Fruit fly (Drosophila melanogaster): ENCODE data around the gene ex.

ex gene

dm6 chr2L:414593-415399 is 16.2 kb upstream of the ex start, which contains the start of the genes AP-2alpha and ebi (continued):
- TF ChIP-seq CG12744 (GFP tag; optimal IDR thresholded peaks at IDR 0.05), result peak; percentile 90
- no peak for TF ChIP-seq run (tag; optimal IDR thresholded peaks at IDR 0.05)
- peak; percentile 78 for TF ChIP-seq CG7556 (GFP tag; optimal IDR thresholded peaks at IDR 0.05)
- peak; percentile 88 for TF ChIP-seq CG7372 (GFP tag; IDR thresholded peaks at IDR 0.05)
- TF ChIP-seq Fer2 (tag; optimal IDR thresholded peaks at IDR 0.05), result peak; percentile 67
- peak; percentile 84 for TF ChIP-seq CG34422 (GFP tag; IDR thresholded peaks at IDR 0.05)
- TF ChIP-seq CG9797 (GFP tag; optimal IDR thresholded peaks at IDR 0.05), result peak; percentile 92
- TF ChIP-seq Aef1 (GFP tag; IDR thresholded peaks at IDR 0.05), result peak; percentile 92
- peak; percentile 96 for TF ChIP-seq fu2 (GFP tag; optimal IDR thresholded peaks at IDR 0.05)
- TF ChIP-seq Lpt (GFP tag; optimal IDR thresholded peaks at IDR 0.05), result no peak
- no peak for TF ChIP-seq CG1832 (GFP tag; optimal IDR thresholded peaks at IDR 0.05)
- TF ChIP-seq CG43689 (GFP tag; IDR thresholded peaks at IDR 0.05), result peak; percentile 63; the same call in 1 of the 2 replicates
- TF ChIP-seq CG4282 (GFP tag; optimal IDR thresholded peaks at IDR 0.05), result peak; percentile 91
- peak; percentile 89 for TF ChIP-seq tin (GFP tag; optimal IDR thresholded peaks at IDR 0.05)
- peak; percentile 95 for TF ChIP-seq NC2β (GFP tag; optimal IDR thresholded peaks at IDR 0.05)
- peak; percentile 69 for TF ChIP-seq Ada2b (GFP tag; IDR thresholded peaks at IDR 0.05)
- peak; percentile 79 for TF ChIP-seq Max (GFP tag; optimal IDR thresholded peaks at IDR 0.05)
- TF ChIP-seq Gsc (GFP tag; IDR thresholded peaks at IDR 0.05), result peak; percentile 76
- TF ChIP-seq vfl (GFP tag; optimal IDR thresholded peaks at IDR 0.05), result peak; percentile 84
- TF ChIP-seq CG34376 (GFP tag; optimal IDR thresholded peaks at IDR 0.05), result peak; percentile 67
- peak; percentile 77 for TF ChIP-seq Taf1 (GFP tag; IDR thresholded peaks at IDR 0.05)
- TF ChIP-seq D19B (GFP tag; optimal IDR thresholded peaks at IDR 0.05), result peak; percentile 65
- TF ChIP-seq peb (GFP tag; IDR thresholded peaks at IDR 0.05), result peak; percentile 84
- peak; percentile 94 for TF ChIP-seq lmd (GFP tag; IDR thresholded peaks at IDR 0.05)
- peak; percentile 77 for TF ChIP-seq gt (GFP tag; IDR thresholded peaks at IDR 0.05)
- 0 out of 2 replicates have a peak, but pooled peaks have one; percentile 26 for TF ChIP-seq sim (GFP tag; IDR thresholded peaks at IDR 0.05)
- TF ChIP-seq fd102C (GFP tag; optimal IDR thresholded peaks at IDR 0.05), result no peak
- no peak for TF ChIP-seq pros (GFP tag; optimal IDR thresholded peaks at IDR 0.05)
- TF ChIP-seq Dp (GFP tag; optimal IDR thresholded peaks at IDR 0.05), result peak; percentile 40
- no peak for TF ChIP-seq ato (GFP tag; IDR thresholded peaks at IDR 0.05; ENCODE audit: partially characterized antibody)
- TF ChIP-seq Nf-YC (tag; optimal IDR thresholded peaks at IDR 0.05), result peak; percentile 72
- no peak for TF ChIP-seq aop (GFP tag; IDR thresholded peaks at IDR 0.05)
- TF ChIP-seq CG5245 (GFP tag; optimal IDR thresholded peaks at IDR 0.05), result peak; percentile 70
- peak; percentile 74 for TF ChIP-seq HLH3B (GFP tag; IDR thresholded peaks at IDR 0.05)
- TF ChIP-seq p53 (GFP tag; optimal IDR thresholded peaks at IDR 0.05), result peak; percentile 90
- TF ChIP-seq CG13624 (GFP tag; optimal IDR thresholded peaks at IDR 0.05), result peak; percentile 94
- TF ChIP-seq D19A (tag; optimal IDR thresholded peaks at IDR 0.05), result peak; percentile 67
- peak; percentile 96 for TF ChIP-seq onecut (GFP tag; IDR thresholded peaks at IDR 0.05)
- TF ChIP-seq CG10565 (GFP tag; optimal IDR thresholded peaks at IDR 0.05), result peak; percentile 29
- no peak for TF ChIP-seq Dfd (GFP tag; optimal IDR thresholded peaks at IDR 0.05)
- peak; percentile 96 for TF ChIP-seq zfh2 (GFP tag; optimal IDR thresholded peaks at IDR 0.05)
- peak; percentile 59 for TF ChIP-seq CG6765 (GFP tag; optimal IDR thresholded peaks at IDR 0.05)
- TF ChIP-seq ken (GFP tag; IDR thresholded peaks at IDR 0.05), result peak; percentile 87
- TF ChIP-seq pb (GFP tag; optimal IDR thresholded peaks at IDR 0.05), result peak; percentile 89
- peak; percentile 89 for TF ChIP-seq CG33213 (GFP tag; optimal IDR thresholded peaks at IDR 0.05)
- peak; percentile 48; the same call in 1 of the 3 replicates for TF ChIP-seq Opbp (GFP tag; IDR thresholded peaks at IDR 0.05; ENCODE audit: partially characterized antibody)
- TF ChIP-seq GATAe (GFP tag; conservative IDR thresholded peaks at IDR 0.05), result no peak
- peak; percentile 78 for TF ChIP-seq otp (GFP tag; IDR thresholded peaks at IDR 0.05)
- no peak for TF ChIP-seq D (optimal IDR thresholded peaks at IDR 0.05)
- peak; percentile 80 for TF ChIP-seq D (GFP tag; optimal IDR thresholded peaks at IDR 0.05)
- TF ChIP-seq dysf (GFP tag; IDR thresholded peaks at IDR 0.05), result peak; percentile 93
